Fruit fly (Drosophila melanogaster) whole organism, embryonic: ENCODE data around the gene Chro.
A peak's percentile ranks its signal among the peaks of the same experiment; 100 is the strongest.

Experiments
- Asciz ChIP-seq: fragments of 200-800 bp; sonication (Bioruptor generic); optimal IDR thresholded peaks from 2 replicates; lab custom pipeline; 2017; ENCODE audit warnings: missing biosample characterization, mild to moderate bottlenecking, missing genetic modification characterization, missing genetic modification reagents
- Bgb ChIP-seq: fragments of 200-800 bp; sonication (Bioruptor generic); IDR thresholded peaks from 2 replicates; pipeline ENCODE4 v1.3.6; 2022; ENCODE audit warnings: missing biosample characterization, missing genetic modification characterization; ENCODE audit not compliant: partially characterized antibody
- BtbVII ChIP-seq: fragments of 200-800 bp; sonication (Bioruptor generic); optimal IDR thresholded peaks from 3 replicates; lab custom pipeline; 2017; ENCODE audit warnings: missing biosample characterization, mild to moderate bottlenecking, missing genetic modification characterization
- CG10267 ChIP-seq: fragments of 200-800 bp; sonication (Bioruptor generic); optimal IDR thresholded peaks from 2 replicates; lab custom pipeline; 2018; ENCODE audit warnings: missing biosample characterization, mild to moderate bottlenecking, missing genetic modification characterization, moderate library complexity
- CG10654 ChIP-seq: fragments of 200-800 bp; sonication (Bioruptor generic); optimal IDR thresholded peaks from 2 replicates; lab custom pipeline; 2016; ENCODE audit warnings: missing biosample characterization, missing genetic modification characterization
- CG11093 ChIP-seq: fragments of 200-800 bp; sonication (Bioruptor generic); IDR thresholded peaks from 3 replicates; pipeline ENCODE4 v1.3.6; 2022; ENCODE audit warnings: missing biosample characterization, missing genetic modification characterization
- CG11398 ChIP-seq: fragments of 200-800 bp; sonication (Bioruptor generic); optimal IDR thresholded peaks from 2 replicates; lab custom pipeline; 2016; ENCODE audit warnings: missing biosample characterization, missing genetic modification characterization
- CG13894 ChIP-seq: fragments of 200-800 bp; sonication (Bioruptor generic); optimal IDR thresholded peaks from 3 replicates; lab custom pipeline; 2018; ENCODE audit warnings: missing biosample characterization, mild to moderate bottlenecking, missing genetic modification characterization, moderate library complexity
- CG14050 ChIP-seq: fragments of 200-800 bp; sonication (Bioruptor generic); IDR thresholded peaks from 3 replicates; pipeline ENCODE4 v1.3.6; 2022; ENCODE audit warnings: missing biosample characterization, missing genetic modification characterization
- CG17385 ChIP-seq: fragments of 200-800 bp; sonication (Bioruptor generic); optimal IDR thresholded peaks from 3 replicates; lab custom pipeline; 2018; ENCODE audit warnings: missing biosample characterization, mild to moderate bottlenecking, missing genetic modification characterization
- CG1792 ChIP-seq: fragments of 200-800 bp; sonication (Bioruptor generic); optimal IDR thresholded peaks from 2 replicates; lab custom pipeline; 2016; ENCODE audit warnings: missing biosample characterization, missing genetic modification characterization
- CG30403 ChIP-seq: fragments of 200-800 bp; sonication (Bioruptor generic); optimal IDR thresholded peaks from 3 replicates; lab custom pipeline; 2016; ENCODE audit warnings: missing biosample characterization, missing genetic modification characterization
- CG42726 ChIP-seq: fragments of 200-800 bp; sonication (Bioruptor generic); IDR thresholded peaks from 2 replicates; pipeline ENCODE4 v1.3.6; 2022; ENCODE audit warnings: missing biosample characterization, missing genetic modification characterization; ENCODE audit not compliant: partially characterized antibody
- CG4360 ChIP-seq: fragments of 200-800 bp; sonication (Bioruptor generic); IDR thresholded peaks from 2 replicates; pipeline ENCODE4 v1.3.6; 2022; ENCODE audit warnings: missing biosample characterization, missing genetic modification characterization
- CG4854 ChIP-seq: fragments of 200-800 bp; sonication (Bioruptor generic); optimal IDR thresholded peaks from 2 replicates; lab custom pipeline; 2016; ENCODE audit warnings: missing biosample characterization, missing genetic modification characterization, inconsistent platforms
- CG6683 ChIP-seq: fragments of 200-800 bp; sonication (Bioruptor generic); optimal IDR thresholded peaks from 2 replicates; lab custom pipeline; 2017; ENCODE audit warnings: missing biosample characterization, mild to moderate bottlenecking, missing genetic modification characterization, missing genetic modification reagents
- CG6689 ChIP-seq: fragments of 200-800 bp; sonication (Bioruptor generic); IDR thresholded peaks from 2 replicates; pipeline ENCODE4 v1.3.6; 2022; ENCODE audit warnings: missing biosample characterization, missing genetic modification characterization
- CG7745 ChIP-seq: fragments of 200-800 bp; sonication (Bioruptor generic); optimal IDR thresholded peaks from 2 replicates; lab custom pipeline; 2018; ENCODE audit warnings: missing biosample characterization, mild to moderate bottlenecking, missing genetic modification characterization, moderate library complexity
- CG8359 ChIP-seq: fragments of 200-800 bp; sonication (Bioruptor generic); optimal IDR thresholded peaks from 2 replicates; lab custom pipeline; 2017; ENCODE audit warnings: missing biosample characterization, mild to moderate bottlenecking, missing genetic modification characterization, borderline replicate concordance
- CG9215 ChIP-seq: fragments of 200-800 bp; sonication (Bioruptor generic); IDR thresholded peaks from 2 replicates; pipeline ENCODE4 v1.3.6; 2022; ENCODE audit warnings: missing biosample characterization, missing genetic modification characterization
- CG9609 ChIP-seq: fragments of 200-800 bp; sonication (Bioruptor generic); optimal IDR thresholded peaks from 3 replicates; lab custom pipeline; 2016; ENCODE audit warnings: missing biosample characterization, missing genetic modification characterization
- CTCF ChIP-seq: fragments of 200-800 bp; sonication (Bioruptor generic); optimal IDR thresholded peaks from 2 replicates; lab custom pipeline; 2017; ENCODE audit warnings: missing biosample characterization, mild to moderate bottlenecking, missing genetic modification characterization, moderate library complexity
- D ChIP-seq, 2 experiments: fragments of 200-800 bp in 1 of 2; fragments of >200 bp in 1 of 2; sonication (Bioruptor generic) in 1 of 2; optimal IDR thresholded peaks; 2 replicates in 1 of 2; 3 replicates in 1 of 2; lab custom pipeline; 2017; ENCODE audit warnings: mild to moderate bottlenecking in 1 of 2, missing biosample characterization in 1 of 2, missing genetic modification characterization in 1 of 2, missing genetic modification reagents in 1 of 2
- Doc3 ChIP-seq: fragments of 200-800 bp; sonication (Bioruptor generic); IDR thresholded peaks from 3 replicates; pipeline ENCODE4 v1.3.6; 2022; ENCODE audit warnings: missing biosample characterization, missing genetic modification characterization; ENCODE audit not compliant: partially characterized antibody
- Elba2 ChIP-seq: fragments of 200-800 bp; sonication (Bioruptor generic); optimal IDR thresholded peaks from 3 replicates; lab custom pipeline; 2016; ENCODE audit warnings: missing biosample characterization, missing genetic modification characterization
- Fer1 ChIP-seq: fragments of 200-800 bp; sonication (Bioruptor generic); optimal IDR thresholded peaks from 2 replicates; lab custom pipeline; 2017; ENCODE audit warnings: missing biosample characterization, mild to moderate bottlenecking, missing genetic modification characterization
- Gsc ChIP-seq: fragments of 200-800 bp; sonication (Bioruptor generic); IDR thresholded peaks from 2 replicates; pipeline ENCODE4 v1.3.6; 2022; ENCODE audit warnings: missing biosample characterization, missing genetic modification characterization
- HmgD ChIP-seq: fragments of 200-800 bp; sonication (Bioruptor generic); optimal IDR thresholded peaks from 3 replicates; lab custom pipeline; 2016; ENCODE audit warnings: missing biosample characterization, missing genetic modification characterization
- Hmx ChIP-seq: fragments of 200-800 bp; sonication (Bioruptor generic); optimal IDR thresholded peaks from 2 replicates; lab custom pipeline; 2016; ENCODE audit warnings: missing biosample characterization, missing genetic modification characterization
- Lhr ChIP-seq: fragments of 200-800 bp; sonication (Bioruptor generic); optimal IDR thresholded peaks from 3 replicates; lab custom pipeline; 2017; ENCODE audit warnings: mild to moderate bottlenecking, missing biosample characterization, missing genetic modification reagents, missing genetic modification characterization
- Lim3 ChIP-seq: fragments of 200-800 bp; sonication (Bioruptor generic); IDR thresholded peaks from 2 replicates; pipeline ENCODE4 v1.3.6; 2022; ENCODE audit warnings: missing biosample characterization, missing genetic modification characterization
- Max ChIP-seq: fragments of 200-800 bp; sonication (Bioruptor generic); optimal IDR thresholded peaks from 2 replicates; lab custom pipeline; 2016; ENCODE audit warnings: missing biosample characterization, mild to moderate bottlenecking, missing genetic modification characterization
- NC2β ChIP-seq: fragments of 200-800 bp; sonication (Bioruptor generic); optimal IDR thresholded peaks from 2 replicates; lab custom pipeline; 2016; ENCODE audit warnings: missing biosample characterization, missing genetic modification characterization
- NK7.1 ChIP-seq: fragments of 200-800 bp; sonication (Bioruptor generic); optimal IDR thresholded peaks from 3 replicates; lab custom pipeline; 2016; ENCODE audit warnings: missing biosample characterization, missing genetic modification characterization
- bab2 ChIP-seq: fragments of 200-800 bp; sonication (Bioruptor generic); optimal IDR thresholded peaks from 2 replicates; lab custom pipeline; 2016; ENCODE audit warnings: missing biosample characterization, missing genetic modification characterization
- bowl ChIP-seq: fragments of 200-800 bp; sonication (Bioruptor generic); IDR thresholded peaks from 2 replicates; pipeline ENCODE4 v1.3.6; 2022; ENCODE audit warnings: missing biosample characterization, missing genetic modification characterization
- chinmo ChIP-seq: fragments of 200-800 bp; sonication (Bioruptor generic); IDR thresholded peaks from 4 replicates; pipeline ENCODE4 v1.3.6; 2022; ENCODE audit warnings: missing biosample characterization, missing genetic modification characterization; ENCODE audit not compliant: partially characterized antibody
- crp ChIP-seq, 2 experiments: fragments of 200-800 bp; sonication (Bioruptor generic); optimal IDR thresholded peaks; 2 replicates in 1 of 2; 3 replicates in 1 of 2; lab custom pipeline; 2017; ENCODE audit warnings: missing biosample characterization in 2 of 2, missing genetic modification characterization in 2 of 2, mild to moderate bottlenecking in 1 of 2, moderate library complexity in 1 of 2
- da ChIP-seq: fragments of 200-800 bp; sonication (Bioruptor generic); optimal IDR thresholded peaks from 2 replicates; lab custom pipeline; 2016; ENCODE audit warnings: missing biosample characterization, missing genetic modification characterization
- dm ChIP-seq: fragments of 200-800 bp; sonication (Bioruptor generic); optimal IDR thresholded peaks from 3 replicates; lab custom pipeline; 2016; ENCODE audit warnings: missing biosample characterization, missing genetic modification characterization
- en ChIP-seq: fragments of 200-800 bp; sonication (Bioruptor generic); optimal IDR thresholded peaks from 2 replicates; lab custom pipeline; 2016; ENCODE audit warnings: missing biosample characterization, missing genetic modification characterization
- grn ChIP-seq: fragments of 200-800 bp; sonication (Bioruptor generic); optimal IDR thresholded peaks from 3 replicates; lab custom pipeline; 2017; ENCODE audit warnings: missing biosample characterization, missing genetic modification characterization
- ham ChIP-seq: fragments of 200-800 bp; sonication (Bioruptor generic); IDR thresholded peaks from 2 replicates; pipeline ENCODE4 v1.3.6; 2022; ENCODE audit warnings: missing biosample characterization, missing genetic modification characterization
- insv ChIP-seq, 2 experiments: fragments of 200-800 bp; sonication (Bioruptor generic); optimal IDR thresholded peaks; 3 replicates each; lab custom pipeline; 2016 to 2018; ENCODE audit warnings: missing biosample characterization in 2 of 2, missing genetic modification characterization in 2 of 2
- lbe ChIP-seq: fragments of 200-800 bp; sonication (Bioruptor generic); optimal IDR thresholded peaks from 2 replicates; lab custom pipeline; 2016; ENCODE audit warnings: missing biosample characterization, mild to moderate bottlenecking, missing genetic modification characterization
- seq ChIP-seq: fragments of 200-800 bp; sonication (Bioruptor generic); IDR thresholded peaks from 2 replicates; pipeline ENCODE4 v1.3.6; 2022; ENCODE audit warnings: missing biosample characterization, missing genetic modification characterization
- ssp ChIP-seq: fragments of 200-800 bp; sonication (Bioruptor generic); IDR thresholded peaks from 2 replicates; pipeline ENCODE4 v1.3.6; 2022; ENCODE audit warnings: missing biosample characterization, missing genetic modification characterization
- tin ChIP-seq: fragments of 200-800 bp; sonication (Bioruptor generic); optimal IDR thresholded peaks from 3 replicates; lab custom pipeline; 2016; ENCODE audit warnings: missing biosample characterization, missing genetic modification characterization
- tll ChIP-seq, 2 experiments: fragments of 200-800 bp in 1 of 2; fragments of >200 bp in 1 of 2; sonication (Bioruptor generic) in 1 of 2; optimal IDR thresholded peaks; 2 replicates each; lab custom pipeline; 2017 to 2019; ENCODE audit warnings: missing biosample characterization in 2 of 2, missing genetic modification characterization in 2 of 2, mild to moderate bottlenecking in 1 of 2, moderate library complexity in 1 of 2
- toy ChIP-seq: fragments of 200-800 bp; sonication (Bioruptor generic); IDR thresholded peaks from 2 replicates; pipeline ENCODE4 v1.3.6; 2022; ENCODE audit warnings: missing biosample characterization, missing genetic modification characterization
- yki ChIP-seq: fragments of >200 bp; optimal IDR thresholded peaks from 3 replicates; lab custom pipeline; 2018
- zf30C ChIP-seq: fragments of 200-800 bp; sonication (Bioruptor generic); optimal IDR thresholded peaks from 3 replicates; lab custom pipeline; 2018; ENCODE audit warnings: missing biosample characterization, mild to moderate bottlenecking, missing genetic modification characterization

Chro gene

dm6 chr3L:22847679-22848118, 31.1 kb downstream of the Chro start (continued):
- no peak for TF ChIP-seq CG9609 (GFP tag; lab: Kevin White, UChicago)
- TF ChIP-seq CG7745 (tag; lab: Kevin White, UChicago) = no peak
- peak; percentile 93 for TF ChIP-seq Bgb (GFP tag; lab: Robert Waterston, UW)
- TF ChIP-seq Doc3 (GFP tag; lab: Robert Waterston, UW) = peak; percentile 52; the same call in 2 of the 3 replicates
- no peak for TF ChIP-seq CG4854
- TF ChIP-seq CG11398 = no peak
- TF ChIP-seq Fer1 (GFP tag; lab: Kevin White, UChicago) = no peak
- TF ChIP-seq zf30C (GFP tag; lab: Kevin White, UChicago) = no peak
- TF ChIP-seq CG8359 (GFP tag; lab: Kevin White, UChicago) = no peak
- TF ChIP-seq Gsc (GFP tag; lab: Robert Waterston, UW) = no peak
- no peak for TF ChIP-seq Elba2 (GFP tag; lab: Kevin White, UChicago)
- TF ChIP-seq CG42726 (GFP tag; lab: Robert Waterston, UW) = peak; percentile 94
- peak; percentile 84; the same call in 2 of the 4 replicates for TF ChIP-seq chinmo
- no peak for TF ChIP-seq D (optimal IDR thresholded peaks at IDR 0.05; lab: Kevin White, UChicago)
- TF ChIP-seq D (GFP tag; optimal IDR thresholded peaks at IDR 0.05; lab: Kevin White, UChicago) = no peak
- no peak for TF ChIP-seq CG14050 (GFP tag; lab: Robert Waterston, UW)
- no peak for TF ChIP-seq NC2β (GFP tag; lab: Kevin White, UChicago)
- no peak for TF ChIP-seq grn (GFP tag; lab: Kevin White, UChicago)
- TF ChIP-seq NK7.1 (GFP tag; lab: Kevin White, UChicago) = no peak
- TF ChIP-seq crp (GFP tag; optimal IDR thresholded peaks at IDR 0.05; lab: Kevin White, UChicago) = no peak
- no peak for TF ChIP-seq CG10654
- no peak for TF ChIP-seq ham (GFP tag; lab: Robert Waterston, UW)
- TF ChIP-seq BtbVII (GFP tag; lab: Kevin White, UChicago) = no peak
- TF ChIP-seq HmgD (GFP tag; lab: Kevin White, UChicago) = no peak
- no peak for TF ChIP-seq lbe (GFP tag; lab: Kevin White, UChicago)
- TF ChIP-seq Asciz = no peak
- no peak for TF ChIP-seq da
- TF ChIP-seq Max (GFP tag; lab: Kevin White, UChicago) = no peak
- no peak for TF ChIP-seq toy
- TF ChIP-seq Lhr (GFP tag; lab: Kevin White, UChicago) = no peak
- TF ChIP-seq CG10267 (tag; lab: Kevin White, UChicago) = no peak
- no peak for TF ChIP-seq CG6689 (GFP tag; lab: Robert Waterston, UW)
- no peak for TF ChIP-seq tin
- TF ChIP-seq en (GFP tag; lab: Kevin White, UChicago) = no peak
- TF ChIP-seq bowl = no peak
- no peak for TF ChIP-seq CG11093 (GFP tag; lab: Robert Waterston, UW)
- no peak for TF ChIP-seq insv (GFP tag; optimal IDR thresholded peaks at IDR 0.05; lab: Kevin White, UChicago)
- no peak for TF ChIP-seq Hmx (GFP tag; lab: Kevin White, UChicago)
- no peak for TF ChIP-seq CG6683 (GFP tag; lab: Kevin White, UChicago)
- no peak for TF ChIP-seq CG4360 (GFP tag; lab: Robert Waterston, UW)
- TF ChIP-seq CG1792 (GFP tag; lab: Kevin White, UChicago) = no peak
- TF ChIP-seq bab2 (GFP tag; lab: Kevin White, UChicago) = no peak
- TF ChIP-seq CTCF (GFP tag; lab: Kevin White, UChicago) = no peak
- TF ChIP-seq dm = no peak
- peak; percentile 8 for TF ChIP-seq CG13894 (tag; lab: Kevin White, UChicago)
- no peak for TF ChIP-seq Lim3 (GFP tag; lab: Robert Waterston, UW)
- TF ChIP-seq CG17385 (GFP tag; lab: Kevin White, UChicago) = no peak
- TF ChIP-seq yki = no peak
- no peak for TF ChIP-seq tll (GFP tag; optimal IDR thresholded peaks at IDR 0.05; lab: Kevin White, UChicago)
- TF ChIP-seq CG30403 (GFP tag; lab: Kevin White, UChicago) = no peak
- TF ChIP-seq ssp (GFP tag; lab: Robert Waterston, UW) = no peak
- TF ChIP-seq seq (GFP tag; lab: Robert Waterston, UW) = no peak
- TF ChIP-seq CG9215 (GFP tag; lab: Robert Waterston, UW) = no peak
